Worm (Caenorhabditis elegans) whole organism, early embryonic: ENCODE data around the gene T05C12.1.

Experiments
- B0310.2 ChIP-seq: sonication (generic microtip); optimal IDR thresholded peaks from 2 replicates; lab custom pipeline; 2016; ENCODE audit warnings: mild to moderate bottlenecking, missing genetic modification characterization, missing compliant biosample characterization
- ama-1 ChIP-seq: fragments of 150-350 bp; optimal IDR thresholded peaks from 2 replicates; lab custom pipeline; 2014
- flt-1 ChIP-seq: fragments of 200-800 bp; sonication (Bioruptor generic); IDR thresholded peaks from 2 replicates; pipeline ENCODE4 v1.3.6; 2022; ENCODE audit warnings: missing genetic modification characterization, missing compliant biosample characterization
- hmbx-1 ChIP-seq: sonication (generic microtip); optimal IDR thresholded peaks from 2 replicates; lab custom pipeline; 2016; ENCODE audit warnings: mild to moderate bottlenecking, missing genetic modification characterization, missing compliant biosample characterization
- hnd-1 ChIP-seq: sonication (generic microtip); optimal IDR thresholded peaks from 2 replicates; lab custom pipeline; 2016; ENCODE audit warnings: missing genetic modification characterization, missing compliant biosample characterization

- no peak for TF ChIP-seq hnd-1 (tag; lab: Kevin White, UChicago)
- no peak for TF ChIP-seq B0310.2
- TF ChIP-seq flt-1 (GFP tag; lab: Robert Waterston, UW): 0 out of 2 replicates have a peak, but pooled peaks have one; percentile 43
- TF ChIP-seq hmbx-1: no peak
- TF ChIP-seq ama-1 (lab: Kevin White, UChicago): no peak
Observed at ce11 chrII:8128273-8129039, 45.0 kb upstream of the T05C12.1 start.
